Worm (Caenorhabditis elegans): ENCODE measurements around the gene nhr-280.

ce11 chrIII:140904-141303 is 10.4 kb upstream of the nhr-280 start, which contains the start of gene fbxb-81:
- TF ChIP-seq him-1 (tag; optimal IDR thresholded peaks at IDR 0.05) (no peak), W03F9.2 (tag; optimal IDR thresholded peaks at IDR 0.05) (no peak)
